Worm (Caenorhabditis elegans): ENCODE measurements around the gene nrde-2.

DNA sequence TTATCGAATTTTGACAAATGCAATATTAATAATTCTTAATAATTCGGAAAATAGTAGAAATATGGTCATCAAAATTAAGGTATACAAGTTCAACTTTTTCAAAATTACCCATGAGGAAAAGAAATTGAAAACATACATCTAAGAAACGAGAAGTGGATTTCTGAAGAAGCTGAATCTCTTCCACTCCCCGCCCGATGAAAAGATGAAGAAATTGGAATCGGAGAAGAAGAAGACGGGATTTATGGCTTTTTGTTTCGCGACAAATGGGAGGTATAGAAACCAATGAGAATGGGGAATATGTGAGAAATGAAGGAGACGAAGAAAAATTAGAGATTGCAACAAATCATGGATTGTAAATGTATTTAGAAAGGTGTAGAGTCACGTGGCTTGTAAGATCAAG, 44.4 kb downstream of the nrde-2 start:
- TF ChIP-seq dao-5 (tag; optimal IDR thresholded peaks at IDR 0.05) = no peak
- no peak for TF ChIP-seq him-1 (tag; optimal IDR thresholded peaks at IDR 0.05)
- no peak for TF ChIP-seq W03F9.2 (tag; optimal IDR thresholded peaks at IDR 0.05)

All from whole organism, L4/young adult.